Worm (Caenorhabditis elegans) whole organism, L3 larva: Measurements from ENCODE around the gene VW02B12L.2.
A peak's percentile ranks its signal among the peaks of the same experiment; 100 is the strongest.

Experiments used
- R02D3.7 ChIP-seq: fragments of 150-350 bp; optimal IDR thresholded peaks from 2 replicates; lab custom pipeline; 2014; ENCODE audit warnings: missing biosample characterization, missing genetic modification characterization
- ZK546.5 ChIP-seq: sonication (generic microtip); optimal IDR thresholded peaks from 2 replicates; lab custom pipeline; 2017; ENCODE audit warnings: missing biosample characterization, missing genetic modification characterization
- aly-2 ChIP-seq: fragments of 150-350 bp; optimal IDR thresholded peaks from 2 replicates; lab custom pipeline; 2014; ENCODE audit warnings: missing biosample characterization, missing genetic modification characterization
- ama-1 ChIP-seq: fragments of 150-350 bp; optimal IDR thresholded peaks from 2 replicates; lab custom pipeline; 2018
- ceh-16 ChIP-seq: sonication (generic microtip); optimal IDR thresholded peaks from 2 replicates; lab custom pipeline; 2017; ENCODE audit warnings: missing biosample characterization, missing genetic modification characterization
- ceh-28 ChIP-seq: fragments of 150-350 bp; optimal IDR thresholded peaks from 2 replicates; lab custom pipeline; 2014; ENCODE audit warnings: missing biosample characterization, missing genetic modification reagents, missing genetic modification characterization
- ceh-82 ChIP-seq: fragments of 150-350 bp; optimal IDR thresholded peaks from 2 replicates; lab custom pipeline; 2014; ENCODE audit warnings: missing biosample characterization, missing genetic modification characterization
- ceh-9 ChIP-seq: sonication (generic microtip); optimal IDR thresholded peaks from 2 replicates; lab custom pipeline; 2018; ENCODE audit warnings: missing biosample characterization, missing genetic modification characterization
- daf-12 ChIP-seq: fragments of 150-350 bp; optimal IDR thresholded peaks from 2 replicates; lab custom pipeline; 2014; ENCODE audit warnings: missing biosample characterization, missing genetic modification reagents, missing genetic modification characterization
- egl-27 ChIP-seq: sonication (generic microtip); optimal IDR thresholded peaks from 4 replicates; lab custom pipeline; 2017; ENCODE audit warnings: missing biosample characterization, missing genetic modification reagents, missing genetic modification characterization
- egl-5 ChIP-seq: fragments of 150-350 bp; optimal IDR thresholded peaks from 2 replicates; lab custom pipeline; 2017; ENCODE audit warnings: missing biosample characterization, missing genetic modification reagents, missing genetic modification characterization, inconsistent platforms
- elt-1 ChIP-seq: fragments of 150-350 bp; optimal IDR thresholded peaks from 2 replicates; lab custom pipeline; 2014; ENCODE audit warnings: missing biosample characterization, missing genetic modification characterization
- elt-2 ChIP-seq: sonication (generic microtip); optimal IDR thresholded peaks from 2 replicates; lab custom pipeline; 2016; ENCODE audit warnings: missing genetic modification reagents, mild to moderate bottlenecking, missing genetic modification characterization, missing compliant biosample characterization
- elt-3 ChIP-seq, 3 experiments: fragments of 150-350 bp in 1 of 3; sonication (generic microtip) in 2 of 3; optimal IDR thresholded peaks; 2 replicates in 2 of 3; 4 replicates in 1 of 3; lab custom pipeline; 2014 to 2017; ENCODE audit warnings: missing biosample characterization in 3 of 3, missing genetic modification characterization in 3 of 3
- eor-1 ChIP-seq, 2 experiments: fragments of 150-350 bp; optimal IDR thresholded peaks; 2 replicates each; lab custom pipeline; 2014 to 2018; ENCODE audit warnings: missing biosample characterization in 2 of 2, missing genetic modification characterization in 2 of 2
- fkh-10 ChIP-seq: sonication (generic microtip); optimal IDR thresholded peaks from 2 replicates; lab custom pipeline; 2017; ENCODE audit warnings: missing biosample characterization, missing genetic modification reagents, missing genetic modification characterization
- fkh-2 ChIP-seq: fragments of 150-350 bp; optimal IDR thresholded peaks from 2 replicates; lab custom pipeline; 2014; ENCODE audit warnings: missing biosample characterization, missing genetic modification reagents, missing genetic modification characterization
- fos-1 ChIP-seq: fragments of 150-350 bp; optimal IDR thresholded peaks from 2 replicates; lab custom pipeline; 2014; ENCODE audit warnings: missing biosample characterization, missing genetic modification characterization
- hmg-11 ChIP-seq: sonication (generic microtip); optimal IDR thresholded peaks from 2 replicates; lab custom pipeline; 2016; ENCODE audit warnings: missing genetic modification characterization, missing compliant biosample characterization
- jun-1 ChIP-seq: fragments of 150-350 bp; optimal IDR thresholded peaks from 2 replicates; lab custom pipeline; 2014; ENCODE audit warnings: missing biosample characterization, missing genetic modification reagents, missing genetic modification characterization
- lin-15B ChIP-seq: fragments of 150-350 bp; optimal IDR thresholded peaks from 2 replicates; lab custom pipeline; 2014; ENCODE audit warnings: missing biosample characterization, missing genetic modification characterization
- lin-39 ChIP-seq: fragments of 150-350 bp; optimal IDR thresholded peaks from 2 replicates; lab custom pipeline; 2018; ENCODE audit warnings: missing biosample characterization, missing genetic modification reagents, missing genetic modification characterization
- lsy-12 ChIP-seq: sonication (generic microtip); optimal IDR thresholded peaks from 2 replicates; lab custom pipeline; 2016; ENCODE audit warnings: mild to moderate bottlenecking, missing genetic modification characterization, missing compliant biosample characterization
- mdl-1 ChIP-seq: fragments of 150-350 bp; optimal IDR thresholded peaks from 2 replicates; lab custom pipeline; 2014; ENCODE audit warnings: missing biosample characterization, missing genetic modification characterization
- mml-1 ChIP-seq: fragments of 150-350 bp; sonication (generic microtip); optimal IDR thresholded peaks from 3 replicates; lab custom pipeline; 2014; ENCODE audit warnings: missing biosample characterization, missing genetic modification characterization
- nfya-1 ChIP-seq: sonication (generic microtip); optimal IDR thresholded peaks from 2 replicates; lab custom pipeline; 2017; ENCODE audit warnings: missing genetic modification characterization, mild to moderate bottlenecking, missing compliant biosample characterization, antibody characterized with exemption, moderate library complexity; ENCODE audit not compliant: insufficient read depth
- nhr-11 ChIP-seq: fragments of 150-350 bp; optimal IDR thresholded peaks from 2 replicates; lab custom pipeline; 2014; ENCODE audit warnings: missing biosample characterization, missing genetic modification characterization
- nhr-12 ChIP-seq: fragments of 150-350 bp; optimal IDR thresholded peaks from 2 replicates; lab custom pipeline; 2014; ENCODE audit warnings: missing biosample characterization, missing genetic modification characterization
- nhr-23 ChIP-seq: fragments of 150-350 bp; optimal IDR thresholded peaks from 2 replicates; lab custom pipeline; 2014; ENCODE audit warnings: missing biosample characterization, missing genetic modification reagents, missing genetic modification characterization
- nhr-237 ChIP-seq: fragments of 150-350 bp; optimal IDR thresholded peaks from 2 replicates; lab custom pipeline; 2014; ENCODE audit warnings: missing biosample characterization, missing genetic modification characterization
- nhr-25 ChIP-seq: sonication (generic microtip); optimal IDR thresholded peaks from 2 replicates; lab custom pipeline; 2017; ENCODE audit warnings: missing biosample characterization, missing genetic modification characterization
- nhr-28 ChIP-seq: fragments of 150-350 bp; optimal IDR thresholded peaks from 2 replicates; lab custom pipeline; 2014; ENCODE audit warnings: missing biosample characterization, missing genetic modification characterization
- nhr-43 ChIP-seq: sonication (generic microtip); optimal IDR thresholded peaks from 2 replicates; lab custom pipeline; 2016; ENCODE audit warnings: mild to moderate bottlenecking, missing genetic modification characterization, missing compliant biosample characterization; ENCODE audit not compliant: poor library complexity, severe bottlenecking
- nhr-67 ChIP-seq: fragments of 150-350 bp; optimal IDR thresholded peaks from 2 replicates; lab custom pipeline; 2014; ENCODE audit warnings: missing biosample characterization, missing genetic modification characterization
- nhr-76 ChIP-seq: fragments of 150-350 bp; sonication (generic microtip); optimal IDR thresholded peaks from 5 replicates; lab custom pipeline; 2014; ENCODE audit warnings: missing biosample characterization, missing genetic modification characterization
- nhr-77 ChIP-seq: fragments of 150-350 bp; optimal IDR thresholded peaks from 2 replicates; lab custom pipeline; 2014; ENCODE audit warnings: missing biosample characterization, missing genetic modification characterization
- pha-4 ChIP-seq: fragments of 150-350 bp; optimal IDR thresholded peaks from 2 replicates; lab custom pipeline; 2014; ENCODE audit warnings: missing biosample characterization, missing genetic modification reagents, missing genetic modification characterization
- pqm-1 ChIP-seq: fragments of 150-350 bp; optimal IDR thresholded peaks from 2 replicates; lab custom pipeline; 2017; ENCODE audit warnings: missing biosample characterization, missing genetic modification characterization, inconsistent platforms
- sea-2 ChIP-seq: fragments of 150-350 bp; sonication (generic microtip); optimal IDR thresholded peaks from 4 replicates; lab custom pipeline; 2014; ENCODE audit warnings: missing biosample characterization, missing genetic modification reagents, missing genetic modification characterization
- skn-1 ChIP-seq: fragments of 150-350 bp; optimal IDR thresholded peaks from 2 replicates; lab custom pipeline; 2014; ENCODE audit warnings: missing biosample characterization, missing genetic modification characterization
- snpc-4 ChIP-seq: fragments of 150-350 bp; optimal IDR thresholded peaks from 2 replicates; lab custom pipeline; 2014; ENCODE audit warnings: missing biosample characterization, missing genetic modification characterization
- tbx-2 ChIP-seq: sonication (generic microtip); optimal IDR thresholded peaks from 2 replicates; lab custom pipeline; 2016; ENCODE audit warnings: mild to moderate bottlenecking, missing genetic modification characterization, missing compliant biosample characterization
- unc-39 ChIP-seq: sonication (generic microtip); optimal IDR thresholded peaks from 4 replicates; lab custom pipeline; 2017; ENCODE audit warnings: missing biosample characterization, missing genetic modification characterization
- unc-62 ChIP-seq: fragments of 150-350 bp; sonication (generic microtip); optimal IDR thresholded peaks from 4 replicates; lab custom pipeline; 2014; ENCODE audit warnings: missing biosample characterization, missing genetic modification reagents, missing genetic modification characterization
- zag-1 ChIP-seq: fragments of 150-350 bp; optimal IDR thresholded peaks from 2 replicates; lab custom pipeline; 2014; ENCODE audit warnings: missing biosample characterization, missing genetic modification characterization
- ztf-11 ChIP-seq: fragments of 150-350 bp; optimal IDR thresholded peaks from 2 replicates; lab custom pipeline; 2014; ENCODE audit warnings: missing biosample characterization, missing genetic modification characterization
- ztf-4 ChIP-seq: fragments of 150-350 bp; optimal IDR thresholded peaks from 2 replicates; lab custom pipeline; 2014; ENCODE audit warnings: missing biosample characterization, missing genetic modification characterization

VW02B12L.2 gene

DNA sequence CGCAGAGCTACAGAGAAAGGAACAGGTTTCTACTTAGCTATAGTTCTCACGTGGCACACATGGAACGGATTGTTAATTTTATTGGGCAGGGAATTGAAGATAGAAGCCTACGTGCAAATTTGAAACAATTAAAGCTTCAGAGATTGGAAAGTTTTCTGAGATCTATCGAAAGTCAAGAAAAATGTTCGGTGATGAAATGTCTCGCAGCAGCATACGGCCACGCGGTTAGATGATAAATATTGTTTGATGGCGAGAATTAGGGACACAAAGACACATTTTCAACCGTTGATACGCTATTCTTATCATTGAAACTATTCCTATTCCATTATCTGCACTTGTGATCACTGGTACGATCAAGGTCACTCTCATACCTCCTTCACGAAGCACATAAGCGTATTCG is 32.4 kb upstream of the VW02B12L.2 start:
- TF ChIP-seq fkh-2 (no peak), nhr-28 (tag; lab: Kevin White, UChicago) (no peak), pqm-1 (peak; percentile 77), mdl-1 (tag; lab: Kevin White, UChicago) (peak; percentile 4), skn-1 (tag; lab: Kevin White, UChicago) (peak; percentile 15), nhr-12 (tag; lab: Kevin White, UChicago) (no peak), nfya-1 (tag; lab: Kevin White, UChicago) (no peak), ceh-82 (no peak), ama-1 (lab: Kevin White, UChicago) (no peak), lin-15B (tag; lab: Kevin White, UChicago) (no peak), unc-39 (tag; lab: Kevin White, UChicago) (no peak), ceh-16 (tag; lab: Kevin White, UChicago) (no peak), snpc-4 (tag; lab: Kevin White, UChicago) (peak; percentile 47), daf-12 (tag; lab: Kevin White, UChicago) (no peak), pha-4 (peak; percentile 5), unc-62 (GFP tag; lab: Kevin White, UChicago) (no peak), egl-5 (tag; lab: Kevin White, UChicago) (no peak), sea-2 (GFP tag; lab: Kevin White, UChicago) (no peak), R02D3.7 (tag; lab: Kevin White, UChicago) (no peak), ceh-28 (tag; lab: Kevin White, UChicago) (no peak), zag-1 (tag; lab: Kevin White, UChicago) (no peak), elt-2 (tag; lab: Kevin White, UChicago) (peak; percentile 77), jun-1 (tag; lab: Kevin White, UChicago) (peak; percentile 46), aly-2 (tag; lab: Kevin White, UChicago) (no peak), ZK546.5 (tag; lab: Kevin White, UChicago) (no peak), nhr-23 (tag; lab: Kevin White, UChicago) (no peak), lin-39 (tag; lab: Kevin White, UChicago) (no peak), nhr-77 (tag; lab: Kevin White, UChicago) (no peak), elt-1 (no peak), ztf-4 (tag; lab: Kevin White, UChicago) (no peak), nhr-43 (tag; lab: Kevin White, UChicago) (peak; percentile 75), mml-1 (tag; lab: Kevin White, UChicago) (no peak), ztf-11 (tag; lab: Kevin White, UChicago) (no peak), fos-1 (no peak), hmg-11 (no peak), nhr-237 (tag; lab: Kevin White, UChicago) (no peak), nhr-76 (tag; lab: Kevin White, UChicago) (no peak), ceh-9 (tag; lab: Kevin White, UChicago) (no peak), eor-1 (tag; optimal IDR thresholded peaks at IDR 0.05; lab: Kevin White, UChicago) (no peak), elt-3 (tag; optimal IDR thresholded peaks at IDR 0.05; lab: Kevin White, UChicago) (peak; percentile 24 to 86 (median 76)), lsy-12 (tag; lab: Kevin White, UChicago) (no peak), nhr-25 (tag; lab: Kevin White, UChicago) (peak; percentile 51), fkh-10 (GFP tag; lab: Kevin White, UChicago) (no peak), tbx-2 (tag; lab: Kevin White, UChicago) (no peak), nhr-67 (tag; lab: Kevin White, UChicago) (no peak), nhr-11 (tag; lab: Kevin White, UChicago) (no peak), egl-27 (tag; lab: Kevin White, UChicago) (no peak)
